Fruit fly (Drosophila melanogaster) whole organism, embryonic: Measurements from ENCODE around the gene DCTN6-p27.

Experiments used
- C15 ChIP-seq: fragments of 200-800 bp; sonication (Bioruptor generic); IDR thresholded peaks from 3 replicates; pipeline ENCODE4 v1.3.6; 2022; ENCODE audit warnings: missing biosample characterization, missing genetic modification characterization
- CG10366 ChIP-seq: fragments of 200-800 bp; sonication (Bioruptor generic); IDR thresholded peaks from 2 replicates; pipeline ENCODE4 v1.3.6; 2022; ENCODE audit warnings: missing biosample characterization, missing genetic modification characterization
- CG10979 ChIP-seq: fragments of 200-800 bp; sonication (Bioruptor generic); optimal IDR thresholded peaks from 2 replicates; lab custom pipeline; 2018; ENCODE audit warnings: missing biosample characterization, mild to moderate bottlenecking, missing genetic modification characterization, moderate library complexity
- CG11247 ChIP-seq: fragments of 200-800 bp; sonication (Bioruptor generic); IDR thresholded peaks from 2 replicates; pipeline ENCODE4 v1.3.6; 2022; ENCODE audit warnings: missing biosample characterization, missing genetic modification characterization
- CG12071 ChIP-seq: fragments of 200-800 bp; sonication (Bioruptor generic); optimal IDR thresholded peaks from 3 replicates; lab custom pipeline; 2018; ENCODE audit warnings: missing biosample characterization, mild to moderate bottlenecking, missing genetic modification characterization
- CG12155 ChIP-seq: fragments of 200-800 bp; sonication (Bioruptor generic); optimal IDR thresholded peaks from 3 replicates; lab custom pipeline; 2016; ENCODE audit warnings: missing biosample characterization, missing genetic modification characterization
- CG12219 ChIP-seq: fragments of 200-800 bp; sonication (Bioruptor generic); optimal IDR thresholded peaks from 3 replicates; lab custom pipeline; 2018; ENCODE audit warnings: missing biosample characterization, mild to moderate bottlenecking, missing genetic modification characterization
- CG13123 ChIP-seq: fragments of 200-800 bp; sonication (Bioruptor generic); optimal IDR thresholded peaks from 2 replicates; lab custom pipeline; 2016; ENCODE audit warnings: missing biosample characterization, missing genetic modification characterization
- CG14050 ChIP-seq: fragments of 200-800 bp; sonication (Bioruptor generic); IDR thresholded peaks from 3 replicates; pipeline ENCODE4 v1.3.6; 2022; ENCODE audit warnings: missing biosample characterization, missing genetic modification characterization
- CG14441 ChIP-seq: fragments of 200-800 bp; sonication (Bioruptor generic); IDR thresholded peaks from 2 replicates; pipeline ENCODE4 v1.3.6; 2022; ENCODE audit warnings: missing biosample characterization, missing genetic modification characterization
- CG14860 ChIP-seq: fragments of 200-800 bp; sonication (Bioruptor generic); IDR thresholded peaks from 3 replicates; pipeline ENCODE4 v1.3.6; 2022; ENCODE audit warnings: missing biosample characterization, missing genetic modification characterization; ENCODE audit not compliant: partially characterized antibody
- CG1529 ChIP-seq: fragments of 200-800 bp; sonication (Bioruptor generic); optimal IDR thresholded peaks from 3 replicates; lab custom pipeline; 2018; ENCODE audit warnings: missing biosample characterization, missing genetic modification characterization
- CG15479 ChIP-seq: fragments of 200-800 bp; sonication (Bioruptor generic); optimal IDR thresholded peaks from 3 replicates; lab custom pipeline; 2019; ENCODE audit warnings: missing biosample characterization, mild to moderate bottlenecking, missing genetic modification characterization, moderate library complexity
- CG18476 ChIP-seq: fragments of 200-800 bp; sonication (Bioruptor generic); optimal IDR thresholded peaks from 2 replicates; lab custom pipeline; 2016; ENCODE audit warnings: missing biosample characterization, mild to moderate bottlenecking, missing genetic modification characterization
- CG31441 ChIP-seq: fragments of 200-800 bp; sonication (Bioruptor generic); IDR thresholded peaks from 2 replicates; pipeline ENCODE4 v1.3.6; 2022; ENCODE audit warnings: missing biosample characterization, missing genetic modification characterization
- CG3407 ChIP-seq: fragments of 200-800 bp; sonication (Bioruptor generic); optimal IDR thresholded peaks from 2 replicates; lab custom pipeline; 2018; ENCODE audit warnings: missing biosample characterization, mild to moderate bottlenecking, missing genetic modification characterization
- CG34224 ChIP-seq: fragments of 200-800 bp; sonication (Bioruptor generic); IDR thresholded peaks from 3 replicates; pipeline ENCODE4 v1.3.6; 2022; ENCODE audit warnings: missing biosample characterization, missing genetic modification characterization; ENCODE audit not compliant: partially characterized antibody
- CG4282 ChIP-seq: fragments of 200-800 bp; sonication (Bioruptor generic); optimal IDR thresholded peaks from 2 replicates; lab custom pipeline; 2016; ENCODE audit warnings: missing biosample characterization, missing genetic modification characterization
- CG4328 ChIP-seq: fragments of 200-800 bp; sonication (Bioruptor generic); optimal IDR thresholded peaks from 3 replicates; lab custom pipeline; 2017; ENCODE audit warnings: missing biosample characterization, missing genetic modification reagents, missing genetic modification characterization
- CG6683 ChIP-seq: fragments of 200-800 bp; sonication (Bioruptor generic); optimal IDR thresholded peaks from 2 replicates; lab custom pipeline; 2017; ENCODE audit warnings: missing biosample characterization, mild to moderate bottlenecking, missing genetic modification characterization, missing genetic modification reagents
- CG7839 ChIP-seq: fragments of 200-800 bp; sonication (Bioruptor generic); optimal IDR thresholded peaks from 3 replicates; lab custom pipeline; 2018; ENCODE audit warnings: missing biosample characterization, mild to moderate bottlenecking, missing genetic modification characterization, moderate library complexity
- CG8359 ChIP-seq: fragments of 200-800 bp; sonication (Bioruptor generic); optimal IDR thresholded peaks from 2 replicates; lab custom pipeline; 2017; ENCODE audit warnings: missing biosample characterization, mild to moderate bottlenecking, missing genetic modification characterization, borderline replicate concordance
- CHES-1-like ChIP-seq: fragments of 200-800 bp; sonication (Bioruptor generic); optimal IDR thresholded peaks from 2 replicates; lab custom pipeline; 2016; ENCODE audit warnings: missing biosample characterization, missing genetic modification characterization
- Dbx ChIP-seq: fragments of 200-800 bp; sonication (Bioruptor generic); IDR thresholded peaks from 3 replicates; pipeline ENCODE4 v1.3.6; 2022; ENCODE audit warnings: missing biosample characterization, missing genetic modification characterization
- Dek ChIP-seq: fragments of 200-800 bp; sonication (Bioruptor generic); optimal IDR thresholded peaks from 3 replicates; lab custom pipeline; 2019; ENCODE audit warnings: missing biosample characterization, mild to moderate bottlenecking, missing genetic modification characterization, moderate library complexity
- Elba2 ChIP-seq: fragments of 200-800 bp; sonication (Bioruptor generic); optimal IDR thresholded peaks from 3 replicates; lab custom pipeline; 2016; ENCODE audit warnings: missing biosample characterization, missing genetic modification characterization
- Gsc ChIP-seq: fragments of 200-800 bp; sonication (Bioruptor generic); IDR thresholded peaks from 2 replicates; pipeline ENCODE4 v1.3.6; 2022; ENCODE audit warnings: missing biosample characterization, missing genetic modification characterization
- HLH4C ChIP-seq: fragments of 200-800 bp; sonication (Bioruptor generic); IDR thresholded peaks from 3 replicates; pipeline ENCODE4 v1.3.6; 2022; ENCODE audit warnings: missing biosample characterization, missing genetic modification characterization; ENCODE audit not compliant: partially characterized antibody
- HLHmδ ChIP-seq: fragments of 200-800 bp; sonication (Bioruptor generic); optimal IDR thresholded peaks from 2 replicates; lab custom pipeline; 2018; ENCODE audit warnings: missing biosample characterization, mild to moderate bottlenecking, missing genetic modification characterization, moderate library complexity
- Hmx ChIP-seq: fragments of 200-800 bp; sonication (Bioruptor generic); optimal IDR thresholded peaks from 2 replicates; lab custom pipeline; 2016; ENCODE audit warnings: missing biosample characterization, missing genetic modification characterization
- Hsf ChIP-seq: fragments of 200-800 bp; sonication (Bioruptor generic); optimal IDR thresholded peaks from 3 replicates; lab custom pipeline; 2016; ENCODE audit warnings: missing biosample characterization, missing genetic modification characterization
- PHDP ChIP-seq: fragments of 200-800 bp; sonication (Bioruptor generic); optimal IDR thresholded peaks from 3 replicates; lab custom pipeline; 2018; ENCODE audit warnings: missing biosample characterization, mild to moderate bottlenecking, missing genetic modification characterization, moderate library complexity
- ap ChIP-seq: fragments of 200-800 bp; sonication (Bioruptor generic); IDR thresholded peaks from 2 replicates; pipeline ENCODE4 v1.3.6; 2022; ENCODE audit warnings: missing biosample characterization, missing genetic modification characterization
- bsh ChIP-seq, 2 experiments: fragments of 200-800 bp; sonication (Bioruptor generic); optimal IDR thresholded peaks; 2 replicates each; lab custom pipeline; 2017 to 2018; ENCODE audit warnings: mild to moderate bottlenecking in 2 of 2, missing biosample characterization in 2 of 2, missing genetic modification characterization in 2 of 2, moderate library complexity in 1 of 2
- hth ChIP-seq: fragments of >200 bp; optimal IDR thresholded peaks from 2 replicates; lab custom pipeline; 2017; ENCODE audit warnings: inconsistent platforms
- insv ChIP-seq, 2 experiments: fragments of 200-800 bp; sonication (Bioruptor generic); optimal IDR thresholded peaks; 3 replicates each; lab custom pipeline; 2016 to 2018; ENCODE audit warnings: missing biosample characterization in 2 of 2, missing genetic modification characterization in 2 of 2
- jumu ChIP-seq: fragments of 200-800 bp; sonication (Bioruptor generic); optimal IDR thresholded peaks from 3 replicates; lab custom pipeline; 2016; ENCODE audit warnings: missing biosample characterization, missing genetic modification characterization
- mirr ChIP-seq: fragments of 200-800 bp; sonication (Bioruptor generic); optimal IDR thresholded peaks from 3 replicates; lab custom pipeline; 2018; ENCODE audit warnings: missing biosample characterization, mild to moderate bottlenecking, missing genetic modification characterization
- nau ChIP-seq: fragments of 200-800 bp; sonication (Bioruptor generic); optimal IDR thresholded peaks from 3 replicates; lab custom pipeline; 2017; ENCODE audit warnings: missing biosample characterization, mild to moderate bottlenecking, missing genetic modification characterization, missing genetic modification reagents
- nerfin-1 ChIP-seq: fragments of 200-800 bp; sonication (Bioruptor generic); optimal IDR thresholded peaks from 3 replicates; lab custom pipeline; 2019; ENCODE audit warnings: missing biosample characterization, mild to moderate bottlenecking, missing genetic modification characterization, moderate library complexity
- nerfin-2 ChIP-seq: fragments of 200-800 bp; sonication (Bioruptor generic); IDR thresholded peaks from 2 replicates; pipeline ENCODE4 v1.3.6; 2022; ENCODE audit warnings: missing biosample characterization, missing genetic modification characterization; ENCODE audit not compliant: partially characterized antibody
- pan ChIP-seq, 4 experiments: fragments of >200 bp in 3 of 4; fragments of 200-800 bp in 1 of 4; sonication (Bioruptor generic) in 1 of 4; optimal IDR thresholded peaks in 3 of 4; IDR thresholded peaks in 1 of 4; 2 replicates each; pipeline versions ENCODE4 v1.3.6 to Lab custom; 2017 to 2022; ENCODE audit warnings: missing biosample characterization in 2 of 4, missing genetic modification characterization in 2 of 4, mixed read lengths in 1 of 4
- peb ChIP-seq: fragments of 200-800 bp; sonication (Bioruptor generic); IDR thresholded peaks from 2 replicates; pipeline ENCODE4 v1.3.6; 2022; ENCODE audit warnings: missing biosample characterization, missing genetic modification characterization
- pum ChIP-seq: fragments of 200-800 bp; sonication (Bioruptor generic); optimal IDR thresholded peaks from 2 replicates; lab custom pipeline; 2016; ENCODE audit warnings: missing biosample characterization, missing genetic modification characterization
- repo ChIP-seq: fragments of 200-800 bp; sonication (Bioruptor generic); optimal IDR thresholded peaks from 2 replicates; lab custom pipeline; 2016; ENCODE audit warnings: missing biosample characterization, missing genetic modification characterization
- slou ChIP-seq: fragments of 200-800 bp; sonication (Bioruptor generic); optimal IDR thresholded peaks from 3 replicates; lab custom pipeline; 2016; ENCODE audit warnings: missing biosample characterization, missing genetic modification characterization
- sug ChIP-seq: fragments of 200-800 bp; optimal IDR thresholded peaks from 2 replicates; lab custom pipeline; 2019; ENCODE audit warnings: missing biosample characterization, mild to moderate bottlenecking, missing genetic modification characterization, moderate library complexity
- tio ChIP-seq: fragments of 200-800 bp; sonication (Bioruptor generic); optimal IDR thresholded peaks from 2 replicates; lab custom pipeline; 2017; ENCODE audit warnings: missing biosample characterization, missing genetic modification characterization, inconsistent platforms
- vfl ChIP-seq: fragments of 200-800 bp; sonication (Bioruptor generic); optimal IDR thresholded peaks from 2 replicates; lab custom pipeline; 2016; ENCODE audit warnings: missing biosample characterization, missing genetic modification characterization
- zen ChIP-seq: fragments of 200-800 bp; sonication (Bioruptor generic); optimal IDR thresholded peaks from 3 replicates; lab custom pipeline; 2018; ENCODE audit warnings: missing biosample characterization, mild to moderate bottlenecking, missing genetic modification characterization, moderate library complexity

DCTN6-p27 gene

dm6 chr2L:19120984-19121383 lies 11.1 kb upstream of the DCTN6-p27 start (continued):
- TF ChIP-seq peb (GFP tag; lab: Robert Waterston, UW) (no peak), vfl (GFP tag; lab: Kevin White, UChicago) (no peak), CG12071 (GFP tag; lab: Kevin White, UChicago) (no peak), CG34224 (no peak), CG13123 (GFP tag; lab: Kevin White, UChicago) (no peak), zen (tag; lab: Kevin White, UChicago) (no peak), Hsf (peak; percentile 12), CG10979 (peak; percentile 29), CG14050 (no peak), hth (lab: Kevin White, UChicago) (no peak), CG14860 (GFP tag; lab: Robert Waterston, UW) (no peak), CG10366 (no peak), pan (optimal IDR thresholded peaks at IDR 0.05; lab: Kevin White, UChicago) (no peak), pan (GFP tag; optimal IDR thresholded peaks at IDR 0.05 in 1 of 2, IDR thresholded peaks at IDR 0.05 in 1 of 2) (peak in 1 of 2 experiments; percentile 37), insv (GFP tag; optimal IDR thresholded peaks at IDR 0.05; lab: Kevin White, UChicago) (no peak), Dek (tag; lab: Kevin White, UChicago) (peak; percentile 8), jumu (GFP tag; lab: Kevin White, UChicago) (no peak), Hmx (GFP tag; lab: Kevin White, UChicago) (no peak), mirr (GFP tag; lab: Kevin White, UChicago) (no peak), CG31441 (GFP tag; lab: Robert Waterston, UW) (peak; percentile 59), CG11247 (GFP tag; lab: Robert Waterston, UW) (0 out of 2 replicates have a peak, but pooled peaks have one; percentile 14), CG15479 (GFP tag; lab: Kevin White, UChicago) (no peak), CG3407 (GFP tag; lab: Kevin White, UChicago) (no peak), HLH4C (no peak), nerfin-1 (tag; lab: Kevin White, UChicago) (no peak), CG12155 (GFP tag; lab: Kevin White, UChicago) (no peak), CG4282 (GFP tag; lab: Kevin White, UChicago) (no peak), CG1529 (GFP tag; lab: Kevin White, UChicago) (no peak), Gsc (GFP tag; lab: Robert Waterston, UW) (no peak), CHES-1-like (GFP tag; lab: Kevin White, UChicago) (no peak), nau (GFP tag; lab: Kevin White, UChicago) (no peak), ap (GFP tag; lab: Robert Waterston, UW) (no peak), repo (GFP tag; lab: Kevin White, UChicago) (no peak), CG6683 (peak; percentile 27), nerfin-2 (GFP tag; lab: Robert Waterston, UW) (no peak), CG4328 (GFP tag; lab: Kevin White, UChicago) (no peak), CG14441 (GFP tag; lab: Robert Waterston, UW) (0 out of 2 replicates have a peak, but pooled peaks have one; percentile 19), HLHmδ (GFP tag; lab: Kevin White, UChicago) (no peak), slou (GFP tag; lab: Kevin White, UChicago) (no peak), sug (tag; lab: Kevin White, UChicago) (no peak), CG12219 (GFP tag; lab: Kevin White, UChicago) (no peak), CG7839 (tag; lab: Kevin White, UChicago) (peak; percentile 51), CG18476 (GFP tag; lab: Kevin White, UChicago) (peak; percentile 7), Dbx (no peak), bsh (GFP tag; optimal IDR thresholded peaks at IDR 0.05; lab: Kevin White, UChicago) (peak; percentile 3 to 25), pum (GFP tag; lab: Kevin White, UChicago) (no peak), Elba2 (GFP tag; lab: Kevin White, UChicago) (no peak), PHDP (tag; lab: Kevin White, UChicago) (peak; percentile 12), C15 (GFP tag; lab: Robert Waterston, UW) (no peak), CG8359 (GFP tag; lab: Kevin White, UChicago) (no peak), tio (GFP tag; lab: Kevin White, UChicago) (no peak)
